Fruit fly (Drosophila melanogaster) whole organism, prepupa: ENCODE measurements around the gene Pep.

Experiments used
- CG4318 ChIP-seq: fragments of 200-800 bp; sonication (Bioruptor generic); optimal IDR thresholded peaks from 3 replicates; lab custom pipeline; 2017; ENCODE audit warnings: missing biosample characterization, mild to moderate bottlenecking, missing genetic modification characterization
- CG6792 ChIP-seq: fragments of 200-800 bp; sonication (Bioruptor generic); optimal IDR thresholded peaks from 3 replicates; lab custom pipeline; 2016; ENCODE audit warnings: missing biosample characterization, missing genetic modification characterization
- CG8119 ChIP-seq: fragments of 200-800 bp; sonication (Bioruptor generic); IDR thresholded peaks from 3 replicates; pipeline ENCODE4 v1.3.6; 2022; ENCODE audit warnings: missing biosample characterization, missing genetic modification characterization
- Lpt ChIP-seq: fragments of 200-800 bp; sonication (Bioruptor generic); optimal IDR thresholded peaks from 3 replicates; lab custom pipeline; 2016; ENCODE audit warnings: missing biosample characterization, missing genetic modification characterization

dm6 chr3L:17606629-17607287 is 38.1 kb downstream of the Pep start:
- TF ChIP-seq Lpt (GFP tag; lab: Kevin White, UChicago) (peak; percentile 6), CG8119 (peak; percentile 59; the same call in 1 of the 3 replicates), CG6792 (GFP tag; lab: Kevin White, UChicago) (no peak), CG4318 (no peak)
